Worm (Caenorhabditis elegans) whole organism, young adult: Measurements from ENCODE around the gene spp-20.

ENCODE experiments used
- B0336.3 ChIP-seq: fragments of 200-800 bp; sonication (Bioruptor generic); IDR thresholded peaks from 2 replicates; pipeline ENCODE4 v1.3.6; 2022; ENCODE audit warnings: missing genetic modification characterization, missing compliant biosample characterization
- F33H1.4 ChIP-seq: fragments of 200-800 bp; sonication (Bioruptor generic); IDR thresholded peaks from 2 replicates; pipeline ENCODE4 v1.3.6; 2022; ENCODE audit warnings: missing genetic modification reagents, missing genetic modification characterization, missing compliant biosample characterization
- F55B11.4 ChIP-seq: sonication (generic microtip); optimal IDR thresholded peaks from 2 replicates; lab custom pipeline; 2016; ENCODE audit warnings: missing compliant biosample characterization, missing genetic modification characterization, borderline replicate concordance; ENCODE audit not compliant: insufficient read depth
- Y53F4B.3 ChIP-seq: fragments of 200-800 bp; sonication (Bioruptor generic); IDR thresholded peaks from 2 replicates; pipeline ENCODE4 v1.3.6; 2022; ENCODE audit warnings: missing genetic modification reagents, missing genetic modification characterization, missing compliant biosample characterization
- ceh-40 ChIP-seq: fragments of 200-800 bp; sonication (Bioruptor generic); IDR thresholded peaks from 2 replicates; pipeline ENCODE4 v1.3.6; 2022; ENCODE audit warnings: missing genetic modification characterization, missing compliant biosample characterization
- efl-1 ChIP-seq: fragments of 150-350 bp; optimal IDR thresholded peaks from 2 replicates; lab custom pipeline; 2014; ENCODE audit warnings: missing biosample characterization, missing genetic modification reagents, missing genetic modification characterization
- egl-18 ChIP-seq: fragments of 200-800 bp; sonication (Bioruptor generic); IDR thresholded peaks from 2 replicates; pipeline ENCODE4 v1.3.6; 2022; ENCODE audit warnings: missing genetic modification reagents, missing genetic modification characterization, missing compliant biosample characterization
- madf-6 ChIP-seq: fragments of 200-800 bp; sonication (Bioruptor generic); IDR thresholded peaks from 2 replicates; pipeline ENCODE4 v1.3.6; 2022; ENCODE audit warnings: missing genetic modification reagents, missing genetic modification characterization, missing compliant biosample characterization
- somi-1 ChIP-seq: fragments of 200-800 bp; sonication (Bioruptor generic); optimal IDR thresholded peaks from 2 replicates; lab custom pipeline; 2018; ENCODE audit warnings: mild to moderate bottlenecking, missing genetic modification characterization, missing compliant biosample characterization
- tbp1 ChIP-seq: fragments of 200-800 bp; sonication (Bioruptor generic); optimal IDR thresholded peaks from 2 replicates; lab custom pipeline; 2018; ENCODE audit warnings: mild to moderate bottlenecking, missing genetic modification characterization, missing compliant biosample characterization
- zim-3 ChIP-seq: sonication (generic microtip); optimal IDR thresholded peaks from 2 replicates; lab custom pipeline; 2017; ENCODE audit warnings: mild to moderate bottlenecking, missing genetic modification characterization, moderate library complexity, missing compliant biosample characterization
- ztf-28 ChIP-seq: fragments of 200-800 bp; sonication (Bioruptor generic); IDR thresholded peaks from 2 replicates; pipeline ENCODE4 v1.3.6; 2022; ENCODE audit warnings: missing genetic modification reagents, missing genetic modification characterization, missing compliant biosample characterization
- ztf-3 ChIP-seq: fragments of 200-800 bp; sonication (Bioruptor generic); optimal IDR thresholded peaks from 2 replicates; lab custom pipeline; 2018; ENCODE audit warnings: mild to moderate bottlenecking, missing genetic modification characterization, missing compliant biosample characterization

spp-20 gene

ce11 chrV:6509717-6510116 lies 48.3 kb downstream of the spp-20 start, which contains the start of gene ubh-2:
TSS of gene ubh-2 (minus strand) at chrV:6509817.
- TF ChIP-seq F55B11.4, result no peak
- TF ChIP-seq, all 124 proteins: peak for 0

- TF ChIP-seq efl-1 (GFP tag; lab: Kevin White, UChicago) (no peak), zim-3 (tag; lab: Kevin White, UChicago) (no peak), egl-18 (GFP tag; lab: Robert Waterston, UW) (no peak), ceh-40 (GFP tag; lab: Robert Waterston, UW) (no peak), ztf-28 (GFP tag; lab: Robert Waterston, UW) (no peak), Y53F4B.3 (no peak), madf-6 (GFP tag; lab: Robert Waterston, UW) (no peak), F33H1.4 (no peak), B0336.3 (GFP tag; lab: Robert Waterston, UW) (no peak), somi-1 (GFP tag; lab: Kevin White, UChicago) (no peak), ztf-3 (GFP tag; lab: Kevin White, UChicago) (no peak), tbp1 (no peak)
- TF ChIP-seq, all 124 proteins: peak for 0
Measured at ce11 chrV:6508703-6509102, 49.3 kb downstream of the spp-20 start, which contains the start of gene ubh-3. TSS of gene ubh-3 (minus strand) at chrV:6508803.
